Worm (Caenorhabditis elegans) whole organism, L4 larva: ENCODE measurements around the gene btb-19.

Source experiments
- D1046.2 ChIP-seq: fragments of 200-800 bp; sonication (Bioruptor generic); IDR thresholded peaks from 2 replicates; pipeline ENCODE4 v1.3.6; 2022; ENCODE audit warnings: missing genetic modification characterization, missing compliant biosample characterization
- F26F4.8 ChIP-seq: fragments of 200-800 bp; sonication (Bioruptor generic); conservative IDR thresholded peaks from 2 replicates; pipeline ENCODE4 v1.3.6; 2022; ENCODE audit warnings: missing genetic modification characterization, missing compliant biosample characterization
- F37D6.2 ChIP-seq: sonication (generic microtip); optimal IDR thresholded peaks from 2 replicates; lab custom pipeline; 2016; ENCODE audit warnings: mild to moderate bottlenecking, missing genetic modification characterization, missing compliant biosample characterization
- F49E8.2 ChIP-seq: sonication (generic microtip); optimal IDR thresholded peaks from 2 replicates; lab custom pipeline; 2016; ENCODE audit warnings: missing compliant biosample characterization, mild to moderate bottlenecking, missing genetic modification characterization, borderline replicate concordance
- T20F7.1 ChIP-seq: fragments of 200-800 bp; sonication (Bioruptor generic); optimal IDR thresholded peaks from 2 replicates; lab custom pipeline; 2018; ENCODE audit warnings: mild to moderate bottlenecking, missing genetic modification characterization, missing compliant biosample characterization
- Y5F2A.4 ChIP-seq: fragments of 200-800 bp; sonication (Bioruptor generic); optimal IDR thresholded peaks from 2 replicates; lab custom pipeline; 2018; ENCODE audit warnings: mild to moderate bottlenecking, missing genetic modification characterization, missing compliant biosample characterization
- Y75B8A.6 ChIP-seq: fragments of 200-800 bp; sonication (Bioruptor generic); IDR thresholded peaks from 2 replicates; pipeline ENCODE4 v1.3.6; 2022; ENCODE audit warnings: missing genetic modification reagents, missing genetic modification characterization, missing compliant biosample characterization
- arid-1 ChIP-seq: fragments of 200-800 bp; sonication (Bioruptor generic); conservative IDR thresholded peaks from 2 replicates; pipeline ENCODE4 v1.3.6; 2022; ENCODE audit warnings: missing genetic modification reagents, missing genetic modification characterization, missing compliant biosample characterization
- attf-4 ChIP-seq: sonication (generic microtip); optimal IDR thresholded peaks from 3 replicates; lab custom pipeline; 2017; ENCODE audit warnings: missing biosample characterization, missing genetic modification characterization
- ceh-28 ChIP-seq: fragments of 150-350 bp; optimal IDR thresholded peaks from 2 replicates; lab custom pipeline; 2014; ENCODE audit warnings: missing biosample characterization, missing genetic modification reagents, missing genetic modification characterization
- ceh-44 ChIP-seq: fragments of 200-800 bp; sonication (Bioruptor generic); IDR thresholded peaks from 2 replicates; pipeline ENCODE4 v1.3.6; 2022; ENCODE audit warnings: missing genetic modification reagents, missing genetic modification characterization, missing compliant biosample characterization
- ceh-82 ChIP-seq: sonication (generic microtip); optimal IDR thresholded peaks from 2 replicates; lab custom pipeline; 2017; ENCODE audit warnings: missing biosample characterization, missing genetic modification characterization
- ces-1 ChIP-seq: fragments of 150-350 bp; sonication (generic microtip); optimal IDR thresholded peaks from 4 replicates; lab custom pipeline; 2014; ENCODE audit warnings: missing biosample characterization, missing genetic modification reagents, missing genetic modification characterization
- ctbp-1 ChIP-seq: fragments of 200-800 bp; sonication (Bioruptor generic); IDR thresholded peaks from 2 replicates; pipeline ENCODE4 v1.3.6; 2022; ENCODE audit warnings: missing genetic modification reagents, missing genetic modification characterization, missing compliant biosample characterization
- daf-12 ChIP-seq: fragments of 150-350 bp; optimal IDR thresholded peaks from 2 replicates; lab custom pipeline; 2014; ENCODE audit warnings: missing biosample characterization, missing genetic modification reagents, missing genetic modification characterization
- daf-8 ChIP-seq: fragments of 200-800 bp; sonication (Bioruptor generic); IDR thresholded peaks from 2 replicates; pipeline ENCODE4 v1.3.6; 2022; ENCODE audit warnings: missing genetic modification characterization, missing compliant biosample characterization
- dmd-6 ChIP-seq: fragments of 200-800 bp; sonication (Bioruptor generic); IDR thresholded peaks from 2 replicates; pipeline ENCODE4 v1.3.6; 2022; ENCODE audit warnings: missing genetic modification reagents, missing genetic modification characterization, missing compliant biosample characterization
- dmd-8 ChIP-seq: fragments of 200-800 bp; sonication (Bioruptor generic); IDR thresholded peaks from 2 replicates; pipeline ENCODE4 v1.3.6; 2022; ENCODE audit warnings: missing genetic modification characterization, missing compliant biosample characterization
- dmd-9 ChIP-seq: fragments of 200-800 bp; sonication (Bioruptor generic); IDR thresholded peaks from 2 replicates; pipeline ENCODE4 v1.3.6; 2022; ENCODE audit warnings: missing genetic modification reagents, missing genetic modification characterization, missing compliant biosample characterization
- dpl-1 ChIP-seq: fragments of 150-350 bp; optimal IDR thresholded peaks from 2 replicates; lab custom pipeline; 2014; ENCODE audit warnings: missing biosample characterization, missing genetic modification reagents, missing genetic modification characterization
- dve-1 ChIP-seq: sonication (generic microtip); optimal IDR thresholded peaks from 2 replicates; lab custom pipeline; 2017; ENCODE audit warnings: antibody characterized with exemption, mild to moderate bottlenecking, missing genetic modification characterization, missing compliant biosample characterization; ENCODE audit not compliant: insufficient read depth
- fkh-10 ChIP-seq: fragments of 150-350 bp; optimal IDR thresholded peaks from 2 replicates; lab custom pipeline; 2014; ENCODE audit warnings: missing biosample characterization, missing genetic modification reagents, missing genetic modification characterization
- fos-1 ChIP-seq: fragments of 150-350 bp; optimal IDR thresholded peaks from 2 replicates; lab custom pipeline; 2014; ENCODE audit warnings: missing biosample characterization, missing genetic modification characterization
- gei-8 ChIP-seq: fragments of 200-800 bp; sonication (Bioruptor generic); optimal IDR thresholded peaks from 2 replicates; lab custom pipeline; 2018; ENCODE audit warnings: mild to moderate bottlenecking, missing genetic modification characterization, missing compliant biosample characterization
- hmg-1.1 ChIP-seq: fragments of 200-800 bp; sonication (Bioruptor generic); IDR thresholded peaks from 2 replicates; pipeline ENCODE4 v1.3.6; 2022; ENCODE audit warnings: missing genetic modification reagents, missing genetic modification characterization, missing compliant biosample characterization
- jun-1 ChIP-seq: fragments of 150-350 bp; optimal IDR thresholded peaks from 2 replicates; lab custom pipeline; 2014; ENCODE audit warnings: missing biosample characterization, missing genetic modification reagents, missing genetic modification characterization
- lin-1 ChIP-seq: fragments of 200-800 bp; sonication (Bioruptor generic); IDR thresholded peaks from 2 replicates; pipeline ENCODE4 v1.3.6; 2022; ENCODE audit warnings: missing genetic modification reagents, missing genetic modification characterization, missing compliant biosample characterization
- lin-38 ChIP-seq: fragments of 200-800 bp; sonication (Bioruptor generic); IDR thresholded peaks from 2 replicates; pipeline ENCODE4 v1.3.6; 2022; ENCODE audit warnings: missing genetic modification reagents, missing genetic modification characterization, missing compliant biosample characterization
- lin-39 ChIP-seq: fragments of 150-350 bp; optimal IDR thresholded peaks from 2 replicates; lab custom pipeline; 2014; ENCODE audit warnings: missing biosample characterization, missing genetic modification reagents, missing genetic modification characterization
- mep-1 ChIP-seq: fragments of 150-350 bp; sonication (generic microtip); optimal IDR thresholded peaks from 3 replicates; lab custom pipeline; 2014; ENCODE audit warnings: missing biosample characterization, missing genetic modification characterization
- mes-2 ChIP-seq: sonication (generic microtip); optimal IDR thresholded peaks from 2 replicates; lab custom pipeline; 2016; ENCODE audit warnings: missing genotype, mild to moderate bottlenecking, missing genetic modification characterization, missing compliant biosample characterization; ENCODE audit not compliant: poor library complexity, severe bottlenecking
- mxl-2 ChIP-seq: fragments of 200-800 bp; sonication (Bioruptor generic); conservative IDR thresholded peaks from 2 replicates; pipeline ENCODE4 v1.3.6; 2022; ENCODE audit warnings: missing genetic modification reagents, missing genetic modification characterization, missing compliant biosample characterization
- mxl-3 ChIP-seq: fragments of 200-800 bp; sonication (Bioruptor generic); optimal IDR thresholded peaks from 2 replicates; lab custom pipeline; 2018; ENCODE audit warnings: mild to moderate bottlenecking, missing genetic modification characterization, missing compliant biosample characterization
- nhr-10 ChIP-seq: fragments of 150-350 bp; optimal IDR thresholded peaks from 2 replicates; lab custom pipeline; 2014; ENCODE audit warnings: missing biosample characterization, missing genetic modification characterization
- nhr-111 ChIP-seq: fragments of 200-800 bp; sonication (Bioruptor generic); optimal IDR thresholded peaks from 2 replicates; lab custom pipeline; 2018; ENCODE audit warnings: mild to moderate bottlenecking, missing genetic modification characterization, missing compliant biosample characterization
- nhr-237 ChIP-seq: sonication (generic microtip); optimal IDR thresholded peaks from 2 replicates; lab custom pipeline; 2017; ENCODE audit warnings: missing biosample characterization, missing genetic modification characterization
- nhr-25 ChIP-seq: sonication (generic microtip); optimal IDR thresholded peaks from 2 replicates; lab custom pipeline; 2017; ENCODE audit warnings: missing genetic modification characterization, mild to moderate bottlenecking, missing compliant biosample characterization, antibody characterized with exemption, moderate library complexity, borderline replicate concordance; ENCODE audit not compliant: insufficient read depth
- nhr-48 ChIP-seq: sonication (generic microtip); optimal IDR thresholded peaks from 2 replicates; lab custom pipeline; 2016; ENCODE audit warnings: mild to moderate bottlenecking, missing genetic modification characterization, missing compliant biosample characterization
- nhr-6 ChIP-seq: fragments of 150-350 bp; optimal IDR thresholded peaks from 2 replicates; lab custom pipeline; 2014; ENCODE audit warnings: missing biosample characterization, missing genetic modification characterization
- nhr-77 ChIP-seq: fragments of 150-350 bp; optimal IDR thresholded peaks from 2 replicates; lab custom pipeline; 2014; ENCODE audit warnings: missing biosample characterization, missing genetic modification characterization
- rbr-2 ChIP-seq: sonication (generic microtip); optimal IDR thresholded peaks from 2 replicates; lab custom pipeline; 2016; ENCODE audit warnings: missing genotype, missing genetic modification characterization, missing compliant biosample characterization
- saeg-2 ChIP-seq: fragments of 200-800 bp; sonication (Bioruptor generic); IDR thresholded peaks from 2 replicates; pipeline ENCODE4 v1.3.6; 2022; ENCODE audit warnings: missing genetic modification reagents, missing genetic modification characterization, missing compliant biosample characterization
- sdz-12 ChIP-seq: fragments of 200-800 bp; sonication (Bioruptor generic); optimal IDR thresholded peaks from 2 replicates; lab custom pipeline; 2018; ENCODE audit warnings: mild to moderate bottlenecking, missing genetic modification characterization, missing compliant biosample characterization
- snpc-4 ChIP-seq: fragments of 150-350 bp; optimal IDR thresholded peaks from 2 replicates; lab custom pipeline; 2014; ENCODE audit warnings: missing biosample characterization, missing genetic modification characterization
- spr-1 ChIP-seq: sonication (generic microtip); optimal IDR thresholded peaks from 2 replicates; lab custom pipeline; 2016; ENCODE audit warnings: mild to moderate bottlenecking, missing genetic modification characterization, missing compliant biosample characterization
- spr-3 ChIP-seq: fragments of 200-800 bp; sonication (Bioruptor generic); optimal IDR thresholded peaks from 2 replicates; lab custom pipeline; 2018; ENCODE audit warnings: mild to moderate bottlenecking, missing genetic modification characterization, missing compliant biosample characterization
- unc-130 ChIP-seq: sonication (generic microtip); optimal IDR thresholded peaks from 2 replicates; lab custom pipeline; 2016; ENCODE audit warnings: missing genetic modification reagents, missing genetic modification characterization, missing compliant biosample characterization
- unc-39 ChIP-seq: sonication (generic microtip); optimal IDR thresholded peaks from 2 replicates; lab custom pipeline; 2017; ENCODE audit warnings: missing biosample characterization, missing genetic modification characterization
- vab-7 ChIP-seq: fragments of 200-800 bp; sonication (Bioruptor generic); IDR thresholded peaks from 2 replicates; pipeline ENCODE4 v1.3.6; 2022; ENCODE audit warnings: missing genetic modification reagents, missing genetic modification characterization, missing compliant biosample characterization
- zfp-3 ChIP-seq: fragments of 200-800 bp; sonication (Bioruptor generic); conservative IDR thresholded peaks from 2 replicates; pipeline ENCODE4 v1.3.6; 2022; ENCODE audit warnings: missing genetic modification reagents, missing genetic modification characterization, missing compliant biosample characterization
- zip-11 ChIP-seq: fragments of 200-800 bp; sonication (Bioruptor generic); IDR thresholded peaks from 2 replicates; pipeline ENCODE4 v1.3.6; 2022; ENCODE audit warnings: missing genetic modification characterization, missing compliant biosample characterization

btb-19 gene

DNA sequence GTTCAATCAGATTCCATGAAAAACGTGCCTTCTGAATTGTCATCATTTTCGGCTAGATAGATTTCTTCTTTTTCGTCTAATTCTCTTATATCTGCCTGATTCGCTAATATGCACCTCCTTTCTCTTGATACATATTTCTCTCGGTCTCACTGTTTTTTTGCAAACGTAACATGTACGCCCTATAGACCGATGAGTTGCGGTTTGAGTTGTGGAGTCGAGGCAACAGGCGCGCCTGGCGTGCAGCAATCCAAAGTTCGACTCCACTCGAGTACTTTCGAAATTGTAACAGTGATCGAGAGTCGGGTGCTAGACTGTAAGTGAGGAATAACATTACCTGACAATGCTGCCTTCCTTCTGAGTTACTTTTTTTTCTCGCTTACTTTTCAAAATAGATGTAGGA, 25.1 kb downstream of the btb-19 start (continued):
- TF ChIP-seq rbr-2 (tag; lab: Kevin White, UChicago) (peak; percentile 77), F26F4.8 (peak; percentile 94), spr-3 (GFP tag; lab: Kevin White, UChicago) (peak; percentile 83), fos-1 (no peak), ceh-82 (tag; lab: Kevin White, UChicago) (no peak), unc-130 (GFP tag; lab: Kevin White, UChicago) (peak; percentile 92), nhr-10 (tag; lab: Kevin White, UChicago) (peak; percentile 63), dmd-9 (peak; percentile 76), gei-8 (GFP tag; lab: Kevin White, UChicago) (peak; percentile 89), vab-7 (peak; percentile 91), mes-2 (tag; lab: Kevin White, UChicago) (peak; percentile 92), unc-39 (tag; lab: Kevin White, UChicago) (no peak), F37D6.2 (tag; lab: Kevin White, UChicago) (peak; percentile 74), saeg-2 (0 out of 2 replicates have a peak, but pooled peaks have one; percentile 67), fkh-10 (GFP tag; lab: Kevin White, UChicago) (no peak), lin-39 (tag; lab: Kevin White, UChicago) (no peak), dmd-6 (GFP tag; lab: Robert Waterston, UW) (peak; percentile 70), spr-1 (tag; lab: Kevin White, UChicago) (peak; percentile 87), dpl-1 (peak; percentile 68), nhr-77 (tag; lab: Kevin White, UChicago) (peak; percentile 96), nhr-48 (tag; lab: Kevin White, UChicago) (peak; percentile 87), nhr-6 (tag; lab: Kevin White, UChicago) (peak; percentile 75), arid-1 (GFP tag; lab: Robert Waterston, UW) (peak; percentile 87), lin-38 (GFP tag; lab: Robert Waterston, UW) (peak; percentile 85), D1046.2 (GFP tag; lab: Robert Waterston, UW) (peak; percentile 87), zip-11 (GFP tag; lab: Robert Waterston, UW) (0 out of 2 replicates have a peak, but pooled peaks have one; percentile 37), jun-1 (tag; lab: Kevin White, UChicago) (no peak), snpc-4 (tag; lab: Kevin White, UChicago) (peak; percentile 66), T20F7.1 (GFP tag; lab: Kevin White, UChicago) (peak; percentile 74), ctbp-1 (GFP tag; lab: Robert Waterston, UW) (peak; percentile 76), mxl-2 (peak; percentile 60), sdz-12 (GFP tag; lab: Kevin White, UChicago) (peak; percentile 59), ceh-44 (GFP tag; lab: Robert Waterston, UW) (peak; percentile 90), ces-1 (GFP tag; lab: Kevin White, UChicago) (no peak), daf-8 (GFP tag; lab: Robert Waterston, UW) (0 out of 2 replicates have a peak, but pooled peaks have one; percentile 58), zfp-3 (peak; percentile 86), nhr-111 (GFP tag; lab: Kevin White, UChicago) (peak; percentile 83), nhr-237 (tag; lab: Kevin White, UChicago) (no peak), mep-1 (tag; lab: Kevin White, UChicago) (peak; percentile 83), daf-12 (no peak), nhr-25 (tag; lab: Kevin White, UChicago) (peak; percentile 80), dmd-8 (peak; percentile 98), ceh-28 (no peak), Y75B8A.6 (GFP tag; lab: Robert Waterston, UW) (peak; percentile 44; the same call in 1 of the 2 replicates), hmg-1.1 (GFP tag; lab: Robert Waterston, UW) (peak; percentile 86), Y5F2A.4 (GFP tag; lab: Kevin White, UChicago) (peak; percentile 76), mxl-3 (GFP tag; lab: Kevin White, UChicago) (peak; percentile 83), lin-1 (GFP tag; lab: Robert Waterston, UW) (peak; percentile 87), dve-1 (tag; lab: Kevin White, UChicago) (peak; percentile 90), F49E8.2 (tag; lab: Kevin White, UChicago) (peak; percentile 78), attf-4 (tag; lab: Kevin White, UChicago) (peak; percentile 41)
